Fruit fly (Drosophila melanogaster) whole organism, embryonic: ENCODE measurements around the gene Mipp2.

Experiments used
- B-H1 ChIP-seq: fragments of 200-800 bp; sonication (Bioruptor generic); IDR thresholded peaks from 3 replicates; pipeline ENCODE4 v1.3.6; 2022; ENCODE audit warnings: missing biosample characterization, missing genetic modification characterization
- CG10147 ChIP-seq: fragments of 200-800 bp; sonication (Bioruptor generic); optimal IDR thresholded peaks from 2 replicates; lab custom pipeline; 2019; ENCODE audit warnings: missing biosample characterization, mild to moderate bottlenecking, missing genetic modification characterization, moderate library complexity
- CG12236 ChIP-seq: fragments of 200-800 bp; sonication (Bioruptor generic); optimal IDR thresholded peaks from 2 replicates; lab custom pipeline; 2016; ENCODE audit warnings: missing biosample characterization, missing genetic modification characterization
- CG1233 ChIP-seq: fragments of 200-800 bp; sonication (Bioruptor generic); optimal IDR thresholded peaks from 4 replicates; lab custom pipeline; 2018; ENCODE audit warnings: missing biosample characterization, mild to moderate bottlenecking, missing genetic modification characterization
- CG13287 ChIP-seq: fragments of 200-800 bp; sonication (Bioruptor generic); IDR thresholded peaks from 2 replicates; pipeline ENCODE4 v1.3.6; 2022; ENCODE audit warnings: missing biosample characterization, missing genetic modification characterization; ENCODE audit not compliant: partially characterized antibody
- CG13894 ChIP-seq: fragments of 200-800 bp; sonication (Bioruptor generic); optimal IDR thresholded peaks from 3 replicates; lab custom pipeline; 2018; ENCODE audit warnings: missing biosample characterization, mild to moderate bottlenecking, missing genetic modification characterization, moderate library complexity
- CG15601 ChIP-seq: fragments of 200-800 bp; sonication (Bioruptor generic); optimal IDR thresholded peaks from 3 replicates; lab custom pipeline; 2019; ENCODE audit warnings: missing biosample characterization, mild to moderate bottlenecking, missing genetic modification characterization, moderate library complexity
- CG15696 ChIP-seq: fragments of 200-800 bp; sonication (Bioruptor generic); optimal IDR thresholded peaks from 2 replicates; lab custom pipeline; 2019; ENCODE audit warnings: missing biosample characterization, mild to moderate bottlenecking, missing genetic modification characterization, moderate library complexity
- CG16815 ChIP-seq: fragments of 200-800 bp; sonication (Bioruptor generic); optimal IDR thresholded peaks from 3 replicates; lab custom pipeline; 2017; ENCODE audit warnings: missing biosample characterization, mild to moderate bottlenecking, missing genetic modification characterization
- CG17186 ChIP-seq: fragments of 200-800 bp; sonication (Bioruptor generic); optimal IDR thresholded peaks from 3 replicates; lab custom pipeline; 2017; ENCODE audit warnings: missing biosample characterization, missing genetic modification reagents, missing genetic modification characterization
- CG2202 ChIP-seq: fragments of 200-800 bp; sonication (Bioruptor generic); optimal IDR thresholded peaks from 2 replicates; lab custom pipeline; 2018; ENCODE audit warnings: missing biosample characterization, mild to moderate bottlenecking, missing genetic modification characterization
- CG30020 ChIP-seq: fragments of 200-800 bp; optimal IDR thresholded peaks from 2 replicates; lab custom pipeline; 2019; ENCODE audit warnings: missing biosample characterization, mild to moderate bottlenecking, missing genetic modification characterization, moderate library complexity
- CG3065 ChIP-seq: fragments of 200-800 bp; sonication (Bioruptor generic); optimal IDR thresholded peaks from 2 replicates; lab custom pipeline; 2016; ENCODE audit warnings: missing biosample characterization, missing genetic modification characterization
- CG42726 ChIP-seq: fragments of 200-800 bp; sonication (Bioruptor generic); IDR thresholded peaks from 2 replicates; pipeline ENCODE4 v1.3.6; 2022; ENCODE audit warnings: missing biosample characterization, missing genetic modification characterization; ENCODE audit not compliant: partially characterized antibody
- CG4328 ChIP-seq: fragments of 200-800 bp; sonication (Bioruptor generic); optimal IDR thresholded peaks from 3 replicates; lab custom pipeline; 2017; ENCODE audit warnings: missing biosample characterization, missing genetic modification reagents, missing genetic modification characterization
- CG5953 ChIP-seq: fragments of 200-800 bp; sonication (Bioruptor generic); IDR thresholded peaks from 2 replicates; pipeline ENCODE4 v1.3.6; 2022; ENCODE audit warnings: missing biosample characterization, missing genetic modification characterization
- CG6175 ChIP-seq: fragments of 200-800 bp; sonication (Bioruptor generic); IDR thresholded peaks from 3 replicates; pipeline ENCODE4 v1.3.6; 2022; ENCODE audit warnings: missing biosample characterization, missing genetic modification characterization
- CG7372 ChIP-seq: fragments of 200-800 bp; sonication (Bioruptor generic); IDR thresholded peaks from 2 replicates; pipeline ENCODE4 v1.3.6; 2022; ENCODE audit warnings: missing biosample characterization, missing genetic modification characterization
- CG7556 ChIP-seq: fragments of 200-800 bp; sonication (Bioruptor generic); optimal IDR thresholded peaks from 2 replicates; lab custom pipeline; 2017; ENCODE audit warnings: missing biosample characterization, mild to moderate bottlenecking, missing genetic modification characterization
- CG8089 ChIP-seq: fragments of 200-800 bp; sonication (Bioruptor generic); optimal IDR thresholded peaks from 3 replicates; lab custom pipeline; 2016; ENCODE audit warnings: missing biosample characterization, missing genetic modification characterization
- CG8478 ChIP-seq: fragments of >200 bp; optimal IDR thresholded peaks from 2 replicates; lab custom pipeline; 2018
- D ChIP-seq, 2 experiments: fragments of 200-800 bp in 1 of 2; fragments of >200 bp in 1 of 2; sonication (Bioruptor generic) in 1 of 2; optimal IDR thresholded peaks; 2 replicates in 1 of 2; 3 replicates in 1 of 2; lab custom pipeline; 2017; ENCODE audit warnings: mild to moderate bottlenecking in 1 of 2, missing biosample characterization in 1 of 2, missing genetic modification characterization in 1 of 2, missing genetic modification reagents in 1 of 2
- Eip74EF ChIP-seq, 2 experiments: fragments of 200-800 bp in 1 of 2; fragments of >200 bp in 1 of 2; sonication (Bioruptor generic) in 1 of 2; optimal IDR thresholded peaks; 2 replicates each; lab custom pipeline; 2017 to 2019; ENCODE audit warnings: missing biosample characterization in 2 of 2, missing genetic modification characterization in 2 of 2, mild to moderate bottlenecking in 1 of 2, moderate library complexity in 1 of 2
- Elba2 ChIP-seq: fragments of 200-800 bp; sonication (Bioruptor generic); optimal IDR thresholded peaks from 3 replicates; lab custom pipeline; 2016; ENCODE audit warnings: missing biosample characterization, missing genetic modification characterization
- Fer1 ChIP-seq: fragments of 200-800 bp; sonication (Bioruptor generic); optimal IDR thresholded peaks from 2 replicates; lab custom pipeline; 2017; ENCODE audit warnings: missing biosample characterization, mild to moderate bottlenecking, missing genetic modification characterization
- H15 ChIP-seq: fragments of 200-800 bp; sonication (Bioruptor generic); IDR thresholded peaks from 3 replicates; pipeline ENCODE4 v1.3.6; 2022; ENCODE audit warnings: missing biosample characterization, missing genetic modification characterization
- Kr ChIP-seq: fragments of 200-800 bp; sonication (Bioruptor generic); optimal IDR thresholded peaks from 2 replicates; lab custom pipeline; 2017; ENCODE audit warnings: missing biosample characterization, mild to moderate bottlenecking, missing genetic modification characterization
- NC2α ChIP-seq: fragments of 200-800 bp; sonication (Bioruptor generic); optimal IDR thresholded peaks from 2 replicates; lab custom pipeline; 2016; ENCODE audit warnings: missing biosample characterization, missing genetic modification characterization
- Sin3A ChIP-seq: fragments of >200 bp; optimal IDR thresholded peaks from 2 replicates; lab custom pipeline; 2018
- Sry-β ChIP-seq: fragments of 200-800 bp; sonication (Bioruptor generic); optimal IDR thresholded peaks from 2 replicates; lab custom pipeline; 2018; ENCODE audit warnings: missing biosample characterization, mild to moderate bottlenecking, missing genetic modification characterization, moderate library complexity
- Tbp ChIP-seq: fragments of >200 bp; optimal IDR thresholded peaks from 2 replicates; lab custom pipeline; 2018; ENCODE audit warnings: missing biosample characterization, missing genetic modification characterization
- YL-1 ChIP-seq: fragments of 200-800 bp; sonication (Bioruptor generic); optimal IDR thresholded peaks from 3 replicates; lab custom pipeline; 2017; ENCODE audit warnings: missing biosample characterization, mild to moderate bottlenecking, missing genetic modification characterization
- abd-A ChIP-seq: fragments of 200-800 bp; sonication (Bioruptor generic); optimal IDR thresholded peaks from 3 replicates; lab custom pipeline; 2019; ENCODE audit warnings: missing biosample characterization, mild to moderate bottlenecking, missing genetic modification characterization, moderate library complexity
- ap ChIP-seq: fragments of 200-800 bp; sonication (Bioruptor generic); IDR thresholded peaks from 2 replicates; pipeline ENCODE4 v1.3.6; 2022; ENCODE audit warnings: missing biosample characterization, missing genetic modification characterization
- chm ChIP-seq: fragments of 200-800 bp; sonication (Bioruptor generic); IDR thresholded peaks from 2 replicates; pipeline ENCODE4 v1.3.6; 2022; ENCODE audit warnings: missing biosample characterization, missing genetic modification characterization
- crc ChIP-seq: fragments of 200-800 bp; sonication (Bioruptor generic); optimal IDR thresholded peaks from 2 replicates; lab custom pipeline; 2016; ENCODE audit warnings: missing biosample characterization, missing genetic modification characterization
- dan ChIP-seq: fragments of 200-800 bp; sonication (Bioruptor generic); IDR thresholded peaks from 2 replicates; pipeline ENCODE4 v1.3.6; 2022; ENCODE audit warnings: missing biosample characterization, missing genetic modification characterization
- dpn ChIP-seq, 2 experiments: fragments of 200-800 bp; sonication (Bioruptor generic); optimal IDR thresholded peaks; 3 replicates each; lab custom pipeline; 2016; ENCODE audit warnings: missing biosample characterization in 2 of 2, missing genetic modification characterization in 2 of 2
- exex ChIP-seq: fragments of 200-800 bp; sonication (Bioruptor generic); optimal IDR thresholded peaks from 4 replicates; lab custom pipeline; 2018; ENCODE audit warnings: missing biosample characterization, mild to moderate bottlenecking, missing genetic modification characterization, moderate library complexity
- fd96Cb ChIP-seq: fragments of 200-800 bp; sonication (Bioruptor generic); optimal IDR thresholded peaks from 2 replicates; lab custom pipeline; 2018; ENCODE audit warnings: missing biosample characterization, mild to moderate bottlenecking, missing genetic modification characterization, moderate library complexity
- gro ChIP-seq: fragments of 200-800 bp; sonication (Bioruptor generic); optimal IDR thresholded peaks from 2 replicates; lab custom pipeline; 2016; ENCODE audit warnings: missing biosample characterization, missing genetic modification characterization
- gt ChIP-seq: fragments of 200-800 bp; sonication (Bioruptor generic); IDR thresholded peaks from 2 replicates; pipeline ENCODE4 v1.3.6; 2022; ENCODE audit warnings: missing biosample characterization, missing genetic modification characterization
- kah ChIP-seq: fragments of 200-800 bp; sonication (Bioruptor generic); optimal IDR thresholded peaks from 2 replicates; lab custom pipeline; 2018; ENCODE audit warnings: missing biosample characterization, mild to moderate bottlenecking, missing genetic modification characterization
- lab ChIP-seq: fragments of 200-800 bp; sonication (Bioruptor generic); optimal IDR thresholded peaks from 3 replicates; lab custom pipeline; 2017; ENCODE audit warnings: missing biosample characterization, missing genetic modification characterization, mild to moderate bottlenecking, moderate library complexity, missing genetic modification reagents
- mirr ChIP-seq: fragments of 200-800 bp; sonication (Bioruptor generic); optimal IDR thresholded peaks from 3 replicates; lab custom pipeline; 2018; ENCODE audit warnings: missing biosample characterization, mild to moderate bottlenecking, missing genetic modification characterization
- phol ChIP-seq: fragments of 200-800 bp; sonication (Bioruptor generic); optimal IDR thresholded peaks from 3 replicates; lab custom pipeline; 2018; ENCODE audit warnings: missing biosample characterization, mild to moderate bottlenecking, missing genetic modification characterization, moderate library complexity
- sima ChIP-seq: fragments of 200-800 bp; sonication (Bioruptor generic); optimal IDR thresholded peaks from 2 replicates; lab custom pipeline; 2016; ENCODE audit warnings: missing biosample characterization, missing genetic modification characterization
- stc ChIP-seq: fragments of 200-800 bp; sonication (Bioruptor generic); IDR thresholded peaks from 2 replicates; pipeline ENCODE4 v1.3.6; 2022; ENCODE audit warnings: missing biosample characterization, missing genetic modification characterization
- sug ChIP-seq: fragments of 200-800 bp; optimal IDR thresholded peaks from 2 replicates; lab custom pipeline; 2019; ENCODE audit warnings: missing biosample characterization, mild to moderate bottlenecking, missing genetic modification characterization, moderate library complexity
- unpg ChIP-seq: fragments of 200-800 bp; sonication (Bioruptor generic); optimal IDR thresholded peaks from 3 replicates; lab custom pipeline; 2018; ENCODE audit warnings: missing biosample characterization, mild to moderate bottlenecking, missing genetic modification characterization, moderate library complexity

The Mipp2 gene

dm6 chrX:6074845-6075244 lies 16.4 kb downstream of the Mipp2 start, which contains the start of gene Tsp5D (continued):
- TF ChIP-seq sug (peak; percentile 67), dan (GFP tag; lab: Robert Waterston, UW) (peak; percentile 50; the same call in 1 of the 2 replicates), CG6175 (GFP tag; lab: Robert Waterston, UW) (peak; percentile 87), NC2α (no peak), CG1233 (GFP tag; lab: Kevin White, UChicago) (peak; percentile 89), crc (GFP tag; lab: Kevin White, UChicago) (no peak), Elba2 (GFP tag; lab: Kevin White, UChicago) (no peak), Sry-β (GFP tag; lab: Kevin White, UChicago) (peak; percentile 54), CG42726 (no peak), B-H1 (peak; percentile 92), exex (peak; percentile 39), mirr (GFP tag; lab: Kevin White, UChicago) (no peak), CG8478 (lab: Kevin White, UChicago) (no peak), Tbp (GFP tag; lab: Kevin White, UChicago) (no peak), Fer1 (GFP tag; lab: Kevin White, UChicago) (peak; percentile 87), gro (GFP tag; lab: Kevin White, UChicago) (no peak), CG13894 (tag; lab: Kevin White, UChicago) (peak; percentile 1), fd96Cb (tag; lab: Kevin White, UChicago) (peak; percentile 96), CG12236 (GFP tag; lab: Kevin White, UChicago) (peak; percentile 24), YL-1 (GFP tag; lab: Kevin White, UChicago) (peak; percentile 43), CG8089 (GFP tag; lab: Kevin White, UChicago) (peak; percentile 26), ap (GFP tag; lab: Robert Waterston, UW) (peak; percentile 94), CG15696 (peak; percentile 55), CG16815 (GFP tag; lab: Kevin White, UChicago) (peak; percentile 61), CG15601 (tag; lab: Kevin White, UChicago) (peak; percentile 90), CG3065 (peak; percentile 59), sima (no peak), lab (peak; percentile 92), kah (peak; percentile 86), CG7372 (GFP tag; lab: Robert Waterston, UW) (peak; percentile 81), abd-A (tag; lab: Kevin White, UChicago) (no peak), CG13287 (GFP tag; lab: Robert Waterston, UW) (peak; percentile 18; the same call in 1 of the 2 replicates), CG2202 (peak; percentile 78), dpn (GFP tag; optimal IDR thresholded peaks at IDR 0.05; lab: Kevin White, UChicago) (peak; percentile 31 to 89), unpg (GFP tag; lab: Kevin White, UChicago) (peak; percentile 94), chm (GFP tag; lab: Robert Waterston, UW) (peak; percentile 93; the same call in 1 of the 2 replicates), Sin3A (lab: Kevin White, UChicago) (no peak), H15 (GFP tag; lab: Robert Waterston, UW) (peak; percentile 95), Kr (GFP tag; lab: Kevin White, UChicago) (no peak), CG7556 (peak; percentile 90), phol (tag; lab: Kevin White, UChicago) (peak; percentile 94), stc (peak; percentile 95), CG17186 (GFP tag; lab: Kevin White, UChicago) (peak; percentile 70), D (optimal IDR thresholded peaks at IDR 0.05; lab: Kevin White, UChicago) (no peak), D (GFP tag; optimal IDR thresholded peaks at IDR 0.05; lab: Kevin White, UChicago) (peak; percentile 96), CG30020 (tag; lab: Kevin White, UChicago) (peak; percentile 53), CG10147 (peak; percentile 83), CG5953 (GFP tag; lab: Robert Waterston, UW) (peak; percentile 95), CG4328 (GFP tag; lab: Kevin White, UChicago) (peak; percentile 63), gt (GFP tag; lab: Robert Waterston, UW) (peak; percentile 89), Eip74EF (GFP tag; optimal IDR thresholded peaks at IDR 0.05; lab: Kevin White, UChicago) (peak in 1 of 2 experiments; percentile 81)
